Fruit fly (Drosophila melanogaster) whole organism, embryonic: ENCODE results near the gene CG9184.

Experiments used
- Adf1 ChIP-seq: fragments of 200-800 bp; sonication (Bioruptor generic); IDR thresholded peaks from 2 replicates; pipeline ENCODE4 v1.3.6; 2022; ENCODE audit warnings: missing biosample characterization, missing genetic modification characterization
- CG10543 ChIP-seq: fragments of 200-800 bp; sonication (Bioruptor generic); optimal IDR thresholded peaks from 3 replicates; lab custom pipeline; 2017; ENCODE audit warnings: missing biosample characterization, mild to moderate bottlenecking, missing genetic modification characterization, moderate library complexity
- CG12769 ChIP-seq: fragments of 200-800 bp; sonication (Bioruptor generic); optimal IDR thresholded peaks from 2 replicates; lab custom pipeline; 2019; ENCODE audit warnings: missing biosample characterization, mild to moderate bottlenecking, missing genetic modification characterization, moderate library complexity
- CG13287 ChIP-seq: fragments of 200-800 bp; sonication (Bioruptor generic); IDR thresholded peaks from 2 replicates; pipeline ENCODE4 v1.3.6; 2022; ENCODE audit warnings: missing biosample characterization, missing genetic modification characterization; ENCODE audit not compliant: partially characterized antibody
- CG14667 ChIP-seq: fragments of 200-800 bp; sonication (Bioruptor generic); IDR thresholded peaks from 2 replicates; pipeline ENCODE4 v1.3.6; 2022; ENCODE audit warnings: missing biosample characterization, missing genetic modification characterization
- CG16779 ChIP-seq: fragments of 200-800 bp; sonication (Bioruptor generic); IDR thresholded peaks from 2 replicates; pipeline ENCODE4 v1.3.6; 2022; ENCODE audit warnings: missing biosample characterization, missing genetic modification characterization
- CG16815 ChIP-seq: fragments of 200-800 bp; sonication (Bioruptor generic); optimal IDR thresholded peaks from 3 replicates; lab custom pipeline; 2017; ENCODE audit warnings: missing biosample characterization, mild to moderate bottlenecking, missing genetic modification characterization
- CG17359 ChIP-seq: fragments of 200-800 bp; sonication (Bioruptor generic); optimal IDR thresholded peaks from 3 replicates; lab custom pipeline; 2018; ENCODE audit warnings: missing biosample characterization, mild to moderate bottlenecking, missing genetic modification characterization, moderate library complexity
- CG18599 ChIP-seq: fragments of 200-800 bp; sonication (Bioruptor generic); optimal IDR thresholded peaks from 3 replicates; lab custom pipeline; 2017; ENCODE audit warnings: missing biosample characterization, missing genetic modification characterization, mild to moderate bottlenecking, moderate library complexity, missing genetic modification reagents
- CG2199 ChIP-seq: fragments of 200-800 bp; sonication (Bioruptor generic); IDR thresholded peaks from 3 replicates; pipeline ENCODE4 v1.3.6; 2022; ENCODE audit warnings: missing biosample characterization, missing genetic modification characterization
- CG6791 ChIP-seq: fragments of 200-800 bp; sonication (Bioruptor generic); IDR thresholded peaks from 3 replicates; pipeline ENCODE4 v1.3.6; 2022; ENCODE audit warnings: missing biosample characterization, missing genetic modification characterization; ENCODE audit not compliant: partially characterized antibody
- CG7928 ChIP-seq: fragments of 200-800 bp; sonication (Bioruptor generic); optimal IDR thresholded peaks from 2 replicates; lab custom pipeline; 2017; ENCODE audit warnings: missing biosample characterization, mild to moderate bottlenecking, missing genetic modification characterization
- CG8290 ChIP-seq, 3 experiments: fragments of 200-800 bp; sonication (Bioruptor generic); optimal IDR thresholded peaks; 2 replicates each; lab custom pipeline; 2016 to 2019; ENCODE audit warnings: missing biosample characterization in 3 of 3, missing genetic modification characterization in 3 of 3, mild to moderate bottlenecking in 2 of 3, moderate library complexity in 1 of 3
- CG8478 ChIP-seq: fragments of >200 bp; optimal IDR thresholded peaks from 2 replicates; lab custom pipeline; 2018
- CG9797 ChIP-seq: fragments of 200-800 bp; sonication (Bioruptor generic); optimal IDR thresholded peaks from 3 replicates; lab custom pipeline; 2018; ENCODE audit warnings: missing biosample characterization, mild to moderate bottlenecking, missing genetic modification characterization
- CG9932 ChIP-seq: fragments of 200-800 bp; sonication (Bioruptor generic); IDR thresholded peaks from 2 replicates; pipeline ENCODE4 v1.3.6; 2022; ENCODE audit warnings: missing biosample characterization, missing genetic modification characterization
- Dll ChIP-seq: fragments of 200-800 bp; sonication (Bioruptor generic); IDR thresholded peaks from 4 replicates; pipeline ENCODE4 v1.3.6; 2022; ENCODE audit warnings: missing biosample characterization, missing genetic modification characterization; ENCODE audit not compliant: partially characterized antibody
- Dp ChIP-seq: fragments of 200-800 bp; sonication (Bioruptor generic); optimal IDR thresholded peaks from 2 replicates; lab custom pipeline; 2018; ENCODE audit warnings: missing biosample characterization, mild to moderate bottlenecking, missing genetic modification characterization, moderate library complexity
- E2f2 ChIP-seq: fragments of 200-800 bp; sonication (Bioruptor generic); IDR thresholded peaks from 2 replicates; pipeline ENCODE4 v1.3.6; 2022; ENCODE audit warnings: missing biosample characterization, missing genetic modification characterization
- Gug ChIP-seq: fragments of 200-800 bp; sonication (Bioruptor generic); IDR thresholded peaks from 4 replicates; pipeline ENCODE4 v1.3.6; 2022; ENCODE audit warnings: missing biosample characterization, missing genetic modification characterization
- Hand ChIP-seq: fragments of 200-800 bp; sonication (Bioruptor generic); optimal IDR thresholded peaks from 2 replicates; lab custom pipeline; 2017; ENCODE audit warnings: mild to moderate bottlenecking, missing biosample characterization, missing genetic modification reagents, missing genetic modification characterization
- Hmr ChIP-seq: fragments of 200-800 bp; sonication (Bioruptor generic); optimal IDR thresholded peaks from 3 replicates; lab custom pipeline; 2017; ENCODE audit warnings: mild to moderate bottlenecking, missing biosample characterization, missing genetic modification reagents, missing genetic modification characterization
- MBD-R2 ChIP-seq: fragments of 200-800 bp; sonication (Bioruptor generic); IDR thresholded peaks from 2 replicates; pipeline ENCODE4 v1.3.6; 2022; ENCODE audit warnings: missing biosample characterization, missing genetic modification characterization
- Oaz ChIP-seq: fragments of 200-800 bp; sonication (Bioruptor generic); IDR thresholded peaks from 2 replicates; pipeline ENCODE4 v1.3.6; 2022; ENCODE audit warnings: missing biosample characterization, missing genetic modification characterization
- Scr ChIP-seq: fragments of 200-800 bp; sonication (Bioruptor generic); IDR thresholded peaks from 2 replicates; pipeline ENCODE4 v1.3.6; 2022; ENCODE audit warnings: missing biosample characterization, missing genetic modification characterization; ENCODE audit not compliant: partially characterized antibody
- TFAM ChIP-seq: fragments of 200-800 bp; sonication (Bioruptor generic); optimal IDR thresholded peaks from 2 replicates; lab custom pipeline; 2017; ENCODE audit warnings: missing biosample characterization, missing genetic modification characterization, inconsistent platforms
- ap ChIP-seq: fragments of 200-800 bp; sonication (Bioruptor generic); IDR thresholded peaks from 2 replicates; pipeline ENCODE4 v1.3.6; 2022; ENCODE audit warnings: missing biosample characterization, missing genetic modification characterization
- btn ChIP-seq: fragments of 200-800 bp; sonication (Bioruptor generic); optimal IDR thresholded peaks from 2 replicates; lab custom pipeline; 2016; ENCODE audit warnings: missing biosample characterization, missing genetic modification characterization
- cg ChIP-seq: fragments of 200-800 bp; sonication (Bioruptor generic); optimal IDR thresholded peaks from 3 replicates; lab custom pipeline; 2019; ENCODE audit warnings: missing biosample characterization, mild to moderate bottlenecking, missing genetic modification characterization, moderate library complexity
- chm ChIP-seq: fragments of 200-800 bp; sonication (Bioruptor generic); IDR thresholded peaks from 2 replicates; pipeline ENCODE4 v1.3.6; 2022; ENCODE audit warnings: missing biosample characterization, missing genetic modification characterization
- dysf ChIP-seq: fragments of 200-800 bp; sonication (Bioruptor generic); IDR thresholded peaks from 3 replicates; pipeline ENCODE4 v1.3.6; 2022; ENCODE audit warnings: missing biosample characterization, missing genetic modification characterization
- fd102C ChIP-seq: fragments of 200-800 bp; sonication (Bioruptor generic); optimal IDR thresholded peaks from 2 replicates; lab custom pipeline; 2018; ENCODE audit warnings: missing biosample characterization, mild to moderate bottlenecking, missing genetic modification characterization, moderate library complexity
- gfzf ChIP-seq: fragments of 200-800 bp; sonication (Bioruptor generic); optimal IDR thresholded peaks from 2 replicates; lab custom pipeline; 2016; ENCODE audit warnings: missing biosample characterization, mild to moderate bottlenecking, missing genetic modification characterization, moderate library complexity
- gsb-n ChIP-seq: fragments of 200-800 bp; sonication (Bioruptor generic); optimal IDR thresholded peaks from 3 replicates; lab custom pipeline; 2018; ENCODE audit warnings: missing biosample characterization, mild to moderate bottlenecking, missing genetic modification characterization
- gt ChIP-seq: fragments of 200-800 bp; sonication (Bioruptor generic); IDR thresholded peaks from 2 replicates; pipeline ENCODE4 v1.3.6; 2022; ENCODE audit warnings: missing biosample characterization, missing genetic modification characterization
- hkb ChIP-seq, 2 experiments: fragments of 200-800 bp in 1 of 2; fragments of >200 bp in 1 of 2; sonication (Bioruptor generic) in 1 of 2; IDR thresholded peaks in 1 of 2; optimal IDR thresholded peaks in 1 of 2; 2 replicates each; pipeline versions ENCODE4 v1.3.6 to Lab custom; 2017 to 2022; ENCODE audit warnings: missing biosample characterization in 1 of 2, missing genetic modification characterization in 1 of 2
- kay ChIP-seq: fragments of 200-800 bp; sonication (Bioruptor generic); optimal IDR thresholded peaks from 2 replicates; lab custom pipeline; 2016; ENCODE audit warnings: missing biosample characterization, missing genetic modification characterization
- ken ChIP-seq: fragments of 200-800 bp; sonication (Bioruptor generic); IDR thresholded peaks from 3 replicates; pipeline ENCODE4 v1.3.6; 2022; ENCODE audit warnings: missing biosample characterization, missing genetic modification characterization
- lov ChIP-seq, 2 experiments: fragments of 200-800 bp in 1 of 2; fragments of >200 bp in 1 of 2; sonication (Bioruptor generic) in 1 of 2; IDR thresholded peaks in 1 of 2; optimal IDR thresholded peaks in 1 of 2; 2 replicates in 1 of 2; 3 replicates in 1 of 2; pipeline versions ENCODE4 v1.3.6 to Lab custom; 2017 to 2022; ENCODE audit warnings: missing biosample characterization in 1 of 2, missing genetic modification characterization in 1 of 2
- otp ChIP-seq: fragments of 200-800 bp; sonication (Bioruptor generic); IDR thresholded peaks from 3 replicates; pipeline ENCODE4, ENCODE4 v1.3.6; 2022; ENCODE audit warnings: missing biosample characterization, missing genetic modification characterization
- p53 ChIP-seq: fragments of 200-800 bp; sonication (Bioruptor generic); optimal IDR thresholded peaks from 2 replicates; lab custom pipeline; 2016; ENCODE audit warnings: missing biosample characterization, missing genetic modification characterization
- pum ChIP-seq: fragments of 200-800 bp; sonication (Bioruptor generic); optimal IDR thresholded peaks from 2 replicates; lab custom pipeline; 2016; ENCODE audit warnings: missing biosample characterization, missing genetic modification characterization
- ranshi ChIP-seq: fragments of 200-800 bp; sonication (Bioruptor generic); IDR thresholded peaks from 2 replicates; pipeline ENCODE4 v1.3.6; 2022; ENCODE audit warnings: missing biosample characterization, missing genetic modification characterization
- sd ChIP-seq: fragments of 200-800 bp; sonication (Bioruptor generic); optimal IDR thresholded peaks from 3 replicates; lab custom pipeline; 2018; ENCODE audit warnings: missing biosample characterization, mild to moderate bottlenecking, missing genetic modification characterization, moderate library complexity
- sens ChIP-seq: fragments of 200-800 bp; sonication (Bioruptor generic); peaks from one replicate; lab custom pipeline; 2016; ENCODE audit warnings: missing biosample characterization, missing genetic modification characterization
- sna ChIP-seq: fragments of 200-800 bp; sonication (Bioruptor generic); IDR thresholded peaks from 2 replicates; pipeline ENCODE4 v1.3.6; 2022; ENCODE audit warnings: missing biosample characterization, missing genetic modification characterization; ENCODE audit not compliant: partially characterized antibody
- stc ChIP-seq: fragments of 200-800 bp; sonication (Bioruptor generic); IDR thresholded peaks from 2 replicates; pipeline ENCODE4 v1.3.6; 2022; ENCODE audit warnings: missing biosample characterization, missing genetic modification characterization
- ttk ChIP-seq: fragments of 200-800 bp; sonication (Bioruptor generic); IDR thresholded peaks from 2 replicates; pipeline ENCODE4 v2.1.2; 2022; ENCODE audit warnings: missing biosample characterization, missing genetic modification characterization

Gene CG9184

dm6 chr3L:1334571-1335427, 12.2 kb upstream of the CG9184 start, which contains the start of the genes Hmbs and CG2211 (continued):
- TF ChIP-seq chm (GFP tag; lab: Robert Waterston, UW): peak; percentile 83
- peak; percentile 71 for TF ChIP-seq CG16815 (GFP tag; lab: Kevin White, UChicago)
- no peak for TF ChIP-seq CG2199
- TF ChIP-seq CG7928: peak; percentile 96
- TF ChIP-seq dysf (GFP tag; lab: Robert Waterston, UW): peak; percentile 89
- peak; percentile 78; the same call in 3 of the 4 replicates for TF ChIP-seq Gug (GFP tag; lab: Robert Waterston, UW)
- TF ChIP-seq CG14667: peak; percentile 62
- peak; percentile 71; the same call in 2 of the 3 replicates for TF ChIP-seq otp (GFP tag; lab: Robert Waterston, UW)
- peak; percentile 94 for TF ChIP-seq CG9932 (GFP tag; lab: Robert Waterston, UW)
- peak; percentile 7 for TF ChIP-seq p53 (GFP tag; lab: Kevin White, UChicago)
- peak; percentile 98 for TF ChIP-seq sens (GFP tag; lab: Kevin White, UChicago)
- TF ChIP-seq ap (GFP tag; lab: Robert Waterston, UW): peak; percentile 54; the same call in 1 of the 2 replicates
- no peak for TF ChIP-seq cg (GFP tag; lab: Kevin White, UChicago)
- peak; percentile 77 for TF ChIP-seq ttk
- TF ChIP-seq kay (GFP tag; lab: Kevin White, UChicago): peak; percentile 90
- TF ChIP-seq pum: peak; percentile 75
- TF ChIP-seq btn: peak; percentile 43
- TF ChIP-seq gt (GFP tag; lab: Robert Waterston, UW): no peak
- TF ChIP-seq CG18599: peak; percentile 91
- TF ChIP-seq sd (tag; lab: Kevin White, UChicago): peak; percentile 58
- TF ChIP-seq CG10543: peak; percentile 92
- TF ChIP-seq CG16779 (GFP tag; lab: Robert Waterston, UW): peak; percentile 71
- TF ChIP-seq, all 482 proteins: peak for 410

dm6 chr3L:1332973-1333372, 10.4 kb upstream of the CG9184 start, which contains the start of gene msd5:
Gene msd5 (minus strand): TSS chr3L:1333146.
- TF ChIP-seq ranshi (GFP tag; lab: Robert Waterston, UW): no peak
- TF ChIP-seq CG12769 (tag; lab: Kevin White, UChicago): no peak
- no peak for TF ChIP-seq CG17359 (tag; lab: Kevin White, UChicago)
- TF ChIP-seq Dp (GFP tag; lab: Kevin White, UChicago): peak; percentile 92
- no peak for TF ChIP-seq lov (optimal IDR thresholded peaks at IDR 0.05; lab: Kevin White, UChicago)
- no peak for TF ChIP-seq lov (GFP tag; IDR thresholded peaks at IDR 0.05; lab: Robert Waterston, UW)
- no peak for TF ChIP-seq Oaz (GFP tag; lab: Robert Waterston, UW)
- TF ChIP-seq TFAM (GFP tag; lab: Kevin White, UChicago): no peak
- peak; percentile 47 for TF ChIP-seq CG13287
- no peak for TF ChIP-seq ken (GFP tag; lab: Robert Waterston, UW)
- no peak for TF ChIP-seq Hmr (GFP tag; lab: Kevin White, UChicago)
- peak; percentile 39; the same call in 1 of the 2 replicates for TF ChIP-seq sna (GFP tag; lab: Robert Waterston, UW)
- no peak for TF ChIP-seq CG8290 (GFP tag; optimal IDR thresholded peaks at IDR 0.05; lab: Kevin White, UChicago)
- TF ChIP-seq CG8290 (tag; optimal IDR thresholded peaks at IDR 0.05; lab: Kevin White, UChicago): no peak
- TF ChIP-seq fd102C (GFP tag; lab: Kevin White, UChicago): no peak
- TF ChIP-seq Adf1: no peak
- no peak for TF ChIP-seq gsb-n (tag; lab: Kevin White, UChicago)
- TF ChIP-seq stc (GFP tag; lab: Robert Waterston, UW): no peak
- TF ChIP-seq Hand (GFP tag; lab: Kevin White, UChicago): no peak
- no peak; the same call in 1 of the 2 replicates for TF ChIP-seq MBD-R2
- TF ChIP-seq CG9797 (GFP tag; lab: Kevin White, UChicago): peak; percentile 1
- no peak for TF ChIP-seq hkb (optimal IDR thresholded peaks at IDR 0.05; lab: Kevin White, UChicago)
- TF ChIP-seq hkb (GFP tag; IDR thresholded peaks at IDR 0.05; lab: Robert Waterston, UW): no peak
- TF ChIP-seq E2f2 (GFP tag; lab: Robert Waterston, UW): peak; percentile 96
- no peak for TF ChIP-seq CG8478 (lab: Kevin White, UChicago)
- peak; percentile 62; the same call in 2 of the 4 replicates for TF ChIP-seq Dll (GFP tag; lab: Robert Waterston, UW)
- peak; percentile 53 for TF ChIP-seq Scr (GFP tag; lab: Robert Waterston, UW)
- TF ChIP-seq gfzf (GFP tag; lab: Kevin White, UChicago): peak; percentile 24
- peak; percentile 67; the same call in 2 of the 3 replicates for TF ChIP-seq CG6791 (GFP tag; lab: Robert Waterston, UW)
